Fruit fly (Drosophila melanogaster) whole organism, pupa: ENCODE measurements around the gene MEP-1.
A peak's percentile ranks its signal among the peaks of the same experiment; 100 is the strongest.

Experiments
- CG10348 ChIP-seq: fragments of 200-800 bp; sonication (Bioruptor generic); IDR thresholded peaks from 2 replicates; pipeline ENCODE4 v1.3.6; 2022; ENCODE audit warnings: missing biosample characterization, missing genetic modification characterization
- CG12605 ChIP-seq: fragments of 200-800 bp; sonication (Bioruptor generic); IDR thresholded peaks from 2 replicates; pipeline ENCODE4 v1.3.6; 2022; ENCODE audit warnings: missing biosample characterization, missing genetic modification characterization
- CG13204 ChIP-seq: fragments of 200-800 bp; sonication (Bioruptor generic); optimal IDR thresholded peaks from 2 replicates; lab custom pipeline; 2018; ENCODE audit warnings: missing biosample characterization, mild to moderate bottlenecking, missing genetic modification characterization, moderate library complexity
- CG14655 ChIP-seq: fragments of 200-800 bp; sonication (Bioruptor generic); optimal IDR thresholded peaks from 3 replicates; lab custom pipeline; 2017; ENCODE audit warnings: mild to moderate bottlenecking, missing biosample characterization, missing genetic modification reagents, missing genetic modification characterization
- CG15710 ChIP-seq: fragments of 200-800 bp; sonication (Bioruptor generic); optimal IDR thresholded peaks from 2 replicates; lab custom pipeline; 2018; ENCODE audit warnings: missing biosample characterization, mild to moderate bottlenecking, missing genetic modification characterization, moderate library complexity
- CG17806 ChIP-seq: fragments of 200-800 bp; sonication (Bioruptor generic); optimal IDR thresholded peaks from 2 replicates; lab custom pipeline; 2018; ENCODE audit warnings: missing biosample characterization, mild to moderate bottlenecking, missing genetic modification characterization, moderate library complexity
- CG32121 ChIP-seq: fragments of 200-800 bp; sonication (Bioruptor generic); IDR thresholded peaks from 2 replicates; pipeline ENCODE4 v1.3.6; 2022; ENCODE audit warnings: missing biosample characterization, missing genetic modification characterization
- CG34367 ChIP-seq: fragments of 200-800 bp; sonication (Bioruptor generic); optimal IDR thresholded peaks from 2 replicates; lab custom pipeline; 2018; ENCODE audit warnings: missing biosample characterization, mild to moderate bottlenecking, missing genetic modification characterization
- CG4496 ChIP-seq: fragments of 200-800 bp; sonication (Bioruptor generic); IDR thresholded peaks from 3 replicates; pipeline ENCODE4 v1.3.6; 2022; ENCODE audit warnings: missing biosample characterization, missing genetic modification characterization
- CG8159 ChIP-seq: fragments of 200-800 bp; sonication (Bioruptor generic); optimal IDR thresholded peaks from 3 replicates; lab custom pipeline; 2018; ENCODE audit warnings: missing biosample characterization, mild to moderate bottlenecking, missing genetic modification characterization, moderate library complexity
- CG8301 ChIP-seq: fragments of 200-800 bp; sonication (Bioruptor generic); optimal IDR thresholded peaks from 2 replicates; lab custom pipeline; 2018; ENCODE audit warnings: missing biosample characterization, mild to moderate bottlenecking, missing genetic modification characterization
- CG9948 ChIP-seq: fragments of 200-800 bp; sonication (Bioruptor generic); optimal IDR thresholded peaks from 2 replicates; lab custom pipeline; 2018; ENCODE audit warnings: missing biosample characterization, mild to moderate bottlenecking, missing genetic modification characterization, moderate library complexity
- D1 ChIP-seq: fragments of 200-800 bp; sonication (Bioruptor generic); optimal IDR thresholded peaks from 2 replicates; lab custom pipeline; 2018; ENCODE audit warnings: missing biosample characterization, mild to moderate bottlenecking, missing genetic modification characterization, moderate library complexity
- EcR ChIP-seq: fragments of 200-800 bp; sonication (Bioruptor generic); optimal IDR thresholded peaks from 3 replicates; lab custom pipeline; 2019; ENCODE audit warnings: missing biosample characterization, missing genetic modification characterization, mild to moderate bottlenecking, moderate library complexity, missing genetic modification reagents
- Ets98B ChIP-seq: fragments of 200-800 bp; sonication (Bioruptor generic); IDR thresholded peaks from 2 replicates; pipeline ENCODE4 v1.3.6; 2022; ENCODE audit warnings: missing biosample characterization, missing genetic modification characterization
- Pif1A ChIP-seq: fragments of 200-800 bp; sonication (Bioruptor generic); optimal IDR thresholded peaks from 3 replicates; lab custom pipeline; 2016; ENCODE audit warnings: missing biosample characterization, missing genetic modification characterization
- Pif1B ChIP-seq: fragments of 200-800 bp; sonication (Bioruptor generic); optimal IDR thresholded peaks from 3 replicates; lab custom pipeline; 2016; ENCODE audit warnings: missing biosample characterization, missing genetic modification characterization
- Snoo ChIP-seq: fragments of 200-800 bp; sonication (Bioruptor generic); optimal IDR thresholded peaks from 3 replicates; lab custom pipeline; 2017; ENCODE audit warnings: missing biosample characterization, mild to moderate bottlenecking, missing genetic modification characterization, inconsistent platforms
- fd96Ca ChIP-seq: fragments of 200-800 bp; sonication (Bioruptor generic); IDR thresholded peaks from 3 replicates; pipeline ENCODE4 v1.3.6; 2022; ENCODE audit warnings: missing biosample characterization, missing genetic modification characterization
- gl ChIP-seq: fragments of 200-800 bp; sonication (Bioruptor generic); optimal IDR thresholded peaks from 2 replicates; lab custom pipeline; 2018; ENCODE audit warnings: missing biosample characterization, mild to moderate bottlenecking, missing genetic modification characterization
- rn ChIP-seq: fragments of 200-800 bp; sonication (Bioruptor generic); IDR thresholded peaks from 2 replicates; pipeline ENCODE4 v1.3.6; 2022; ENCODE audit warnings: missing biosample characterization, missing genetic modification characterization

MEP-1 gene

DNA sequence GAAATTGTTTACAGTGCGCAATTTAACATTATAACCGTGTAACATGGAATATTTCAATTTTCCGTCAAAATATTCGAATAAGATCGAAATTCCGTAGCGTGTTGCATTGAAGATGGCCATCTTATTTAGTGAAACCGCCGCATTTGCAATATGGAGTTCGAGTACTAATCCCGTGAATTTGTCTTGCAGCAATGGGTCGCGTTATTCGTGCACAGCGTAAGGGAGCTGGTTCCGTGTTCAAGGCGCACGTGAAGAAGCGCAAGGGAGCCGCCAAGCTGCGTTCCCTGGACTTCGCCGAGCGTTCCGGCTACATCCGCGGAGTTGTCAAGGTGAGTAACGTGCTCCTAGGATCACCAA, 44.0 kb upstream of the MEP-1 start:
- TF ChIP-seq CG12605 (no peak), CG8159 (no peak), rn (GFP tag; lab: Robert Waterston, UW) (no peak), CG8301 (tag; lab: Kevin White, UChicago) (no peak), fd96Ca (GFP tag; lab: Robert Waterston, UW) (no peak), Pif1A (GFP tag; lab: Kevin White, UChicago) (no peak), Ets98B (GFP tag; lab: Robert Waterston, UW) (no peak), Pif1B (GFP tag; lab: Kevin White, UChicago) (no peak)

DNA sequence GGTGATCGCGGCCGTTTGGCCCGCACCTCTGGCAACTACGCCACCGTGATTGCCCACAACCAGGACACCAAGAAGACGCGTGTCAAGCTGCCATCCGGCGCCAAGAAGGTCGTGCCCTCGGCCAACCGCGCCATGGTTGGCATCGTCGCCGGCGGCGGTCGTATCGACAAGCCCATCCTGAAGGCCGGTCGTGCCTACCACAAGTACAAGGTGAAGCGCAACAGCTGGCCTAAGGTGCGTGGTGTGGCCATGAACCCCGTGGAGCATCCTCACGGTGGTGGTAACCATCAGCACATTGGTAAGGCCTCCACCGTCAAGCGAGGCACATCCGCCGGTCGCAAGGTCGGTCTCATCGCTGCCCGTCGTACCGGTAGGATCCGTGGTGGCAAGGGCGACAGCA, 43.2 kb upstream of the MEP-1 start:
- 0 out of 3 replicates have a peak, but pooled peaks have one; percentile 20 for TF ChIP-seq CG4496 (GFP tag; lab: Robert Waterston, UW)
- no peak for TF ChIP-seq CG15710 (tag; lab: Kevin White, UChicago)
- TF ChIP-seq rn (GFP tag; lab: Robert Waterston, UW): no peak
- TF ChIP-seq CG32121 (GFP tag; lab: Robert Waterston, UW): no peak
- no peak for TF ChIP-seq Snoo

DNA sequence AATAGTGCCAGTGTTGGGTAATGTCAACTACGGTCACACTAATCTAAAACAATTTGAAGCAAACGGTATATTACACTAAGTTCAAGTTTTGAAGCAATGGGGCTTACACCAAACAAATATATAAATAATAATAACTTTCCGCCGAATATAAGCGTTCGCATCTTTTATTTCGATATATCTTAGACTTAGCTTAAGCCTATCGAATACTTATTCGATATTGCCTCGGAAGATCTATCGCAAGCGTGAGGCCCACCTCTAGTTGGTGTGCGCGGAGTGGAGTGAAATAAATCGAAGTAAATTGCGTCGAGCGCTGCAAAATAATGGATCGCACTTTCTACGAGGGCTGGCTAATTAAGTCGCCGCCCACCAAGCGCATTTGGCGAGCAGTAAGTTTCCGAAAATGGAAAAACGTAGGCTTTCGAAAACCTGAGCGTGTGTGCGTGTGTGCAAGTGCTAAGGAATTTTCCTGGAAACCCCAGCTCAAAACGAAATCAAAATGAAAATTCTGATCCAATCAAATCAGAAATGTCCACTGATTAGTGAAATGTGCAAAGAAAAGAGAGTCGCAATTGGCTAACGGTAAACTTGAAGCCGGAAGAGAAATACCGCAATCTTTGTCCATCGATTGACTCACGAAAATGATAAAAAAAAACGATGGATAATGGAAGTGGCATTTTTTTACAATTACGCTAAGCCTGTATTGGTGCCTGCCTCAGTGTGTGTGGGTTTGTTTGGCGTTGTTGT, 42.2 kb upstream of the MEP-1 start, which contains the start of gene dos:
Gene dos, plus strand, starts transcription at position 248 of the 744 bp plus-strand sequence.
- TF ChIP-seq CG14655 (peak; percentile 9), CG9948 (tag; lab: Kevin White, UChicago) (no peak), CG34367 (tag; lab: Kevin White, UChicago) (no peak), CG13204 (no peak), CG4496 (GFP tag; lab: Robert Waterston, UW) (0 out of 3 replicates have a peak, but pooled peaks have one; percentile 32), CG8301 (tag; lab: Kevin White, UChicago) (peak; percentile 0), CG10348 (GFP tag; lab: Robert Waterston, UW) (no peak), Pif1B (GFP tag; lab: Kevin White, UChicago) (no peak), fd96Ca (GFP tag; lab: Robert Waterston, UW) (no peak), Ets98B (GFP tag; lab: Robert Waterston, UW) (0 out of 2 replicates have a peak, but pooled peaks have one; percentile 23), CG15710 (tag; lab: Kevin White, UChicago) (peak; percentile 20), CG32121 (GFP tag; lab: Robert Waterston, UW) (no peak), EcR (GFP tag; lab: Kevin White, UChicago) (no peak), gl (tag; lab: Kevin White, UChicago) (no peak), CG8159 (peak; percentile 37), CG12605 (no peak), CG17806 (peak; percentile 14), D1 (peak; percentile 2), Snoo (peak; percentile 15), rn (GFP tag; lab: Robert Waterston, UW) (no peak), Pif1A (GFP tag; lab: Kevin White, UChicago) (peak; percentile 20)
- TF ChIP-seq, all 21 proteins: peak for 10

DNA sequence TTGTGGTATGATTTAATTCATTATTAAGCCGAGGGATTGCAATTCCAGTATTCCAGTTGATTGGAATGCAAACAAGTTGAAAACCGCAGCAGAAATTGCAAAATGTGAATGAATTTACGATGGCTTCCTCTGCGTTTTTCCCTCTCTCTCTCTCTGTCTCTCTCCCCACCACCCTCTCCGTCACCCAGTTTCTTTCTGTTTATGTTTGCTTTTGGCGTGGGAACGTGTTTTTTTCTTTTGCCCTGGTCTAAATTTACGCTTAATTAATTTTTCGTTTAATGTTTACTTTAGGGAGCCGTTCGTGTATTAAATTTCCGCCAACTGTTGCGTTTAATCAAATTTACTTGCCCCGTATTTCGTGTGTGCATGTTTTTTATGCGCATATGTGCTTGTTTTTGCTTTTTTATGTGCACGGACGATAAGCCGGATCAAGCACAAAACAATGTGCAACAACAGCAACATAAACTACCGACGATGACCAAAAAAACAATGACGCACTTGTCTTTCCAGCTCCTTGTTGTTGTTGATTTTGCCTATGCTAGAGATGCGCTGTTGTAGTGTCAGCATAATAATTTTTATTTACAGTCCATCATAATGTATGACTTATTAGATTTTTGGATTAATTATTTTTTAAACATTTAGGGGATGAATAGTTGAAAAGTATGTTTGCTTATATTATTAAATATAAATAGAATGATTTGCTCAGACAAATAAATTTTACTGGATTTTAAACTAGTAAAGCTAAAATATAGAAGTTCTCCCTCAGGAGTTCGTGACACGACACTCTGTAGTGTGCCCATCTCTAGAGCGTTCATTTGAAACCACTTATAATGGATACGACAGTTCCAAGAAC, 41.4 kb upstream of the MEP-1 start:
- peak; percentile 50 for TF ChIP-seq CG15710 (tag; lab: Kevin White, UChicago)
- no peak for TF ChIP-seq CG13204
- peak; percentile 1 for TF ChIP-seq CG34367 (tag; lab: Kevin White, UChicago)
- TF ChIP-seq D1: no peak
- no peak for TF ChIP-seq Ets98B (GFP tag; lab: Robert Waterston, UW)
- TF ChIP-seq Pif1B (GFP tag; lab: Kevin White, UChicago): peak; percentile 26
- TF ChIP-seq CG8159: peak; percentile 59
- TF ChIP-seq CG32121 (GFP tag; lab: Robert Waterston, UW): 0 out of 2 replicates have a peak, but pooled peaks have one; percentile 10
- no peak for TF ChIP-seq CG10348 (GFP tag; lab: Robert Waterston, UW)
- TF ChIP-seq CG14655: no peak
- TF ChIP-seq Pif1A (GFP tag; lab: Kevin White, UChicago): peak; percentile 39
- TF ChIP-seq CG9948 (tag; lab: Kevin White, UChicago): peak; percentile 36
- 0 out of 3 replicates have a peak, but pooled peaks have one; percentile 8 for TF ChIP-seq fd96Ca (GFP tag; lab: Robert Waterston, UW)
- peak; percentile 23 for TF ChIP-seq CG8301 (tag; lab: Kevin White, UChicago)
- no peak for TF ChIP-seq Snoo
- peak; percentile 26 for TF ChIP-seq CG12605
- no peak for TF ChIP-seq EcR (GFP tag; lab: Kevin White, UChicago)
- TF ChIP-seq CG17806: no peak
- TF ChIP-seq CG4496 (GFP tag; lab: Robert Waterston, UW): no peak
- TF ChIP-seq rn (GFP tag; lab: Robert Waterston, UW): no peak
- TF ChIP-seq gl (tag; lab: Kevin White, UChicago): no peak

DNA sequence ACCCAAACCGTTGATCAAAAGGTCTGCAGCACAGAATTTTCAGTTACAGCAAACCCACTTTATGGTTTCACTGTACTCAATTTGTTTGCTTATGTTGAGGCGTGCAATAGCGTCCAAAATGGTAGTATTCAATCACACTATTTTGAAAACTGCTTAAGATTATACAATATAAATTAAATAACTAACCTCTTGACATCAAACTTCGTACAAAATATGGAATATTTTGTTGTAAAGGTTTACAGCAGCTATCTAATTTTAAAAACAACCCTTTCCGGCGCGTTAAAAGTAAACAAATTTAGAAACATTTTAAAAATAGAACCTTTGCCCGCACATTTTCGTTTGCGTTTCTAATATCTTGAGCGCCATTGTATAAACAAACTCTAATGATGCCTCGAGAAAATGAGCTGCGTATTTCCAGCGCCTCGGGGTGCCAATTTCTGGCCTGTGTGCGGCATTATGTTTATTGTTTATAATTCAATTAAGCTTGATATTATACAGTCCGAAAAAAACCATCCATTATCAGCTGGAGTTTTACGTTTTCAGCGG, 40.7 kb upstream of the MEP-1 start:
- TF ChIP-seq CG32121 (GFP tag; lab: Robert Waterston, UW) (0 out of 2 replicates have a peak, but pooled peaks have one; percentile 12), CG8301 (tag; lab: Kevin White, UChicago) (no peak)
- TF ChIP-seq, all 21 proteins: peak for 1
